Worm (Caenorhabditis elegans) whole organism, early embryonic: ENCODE measurements around the gene C18H7.6.

ENCODE experiments used
- B0310.2 ChIP-seq: sonication (generic microtip); optimal IDR thresholded peaks from 2 replicates; lab custom pipeline; 2016; ENCODE audit warnings: mild to moderate bottlenecking, missing genetic modification characterization, missing compliant biosample characterization
- F13C5.2 ChIP-seq: sonication (generic microtip); optimal IDR thresholded peaks from 2 replicates; lab custom pipeline; 2017; ENCODE audit warnings: mild to moderate bottlenecking, missing genetic modification characterization, inconsistent platforms, missing compliant biosample characterization
- aly-1 ChIP-seq: sonication (generic microtip); optimal IDR thresholded peaks from 2 replicates; lab custom pipeline; 2016; ENCODE audit warnings: missing genetic modification characterization, missing compliant biosample characterization
- ama-1 ChIP-seq: fragments of 150-350 bp; optimal IDR thresholded peaks from 2 replicates; lab custom pipeline; 2014
- ceh-13 ChIP-seq: fragments of 200-800 bp; sonication (Bioruptor generic); optimal IDR thresholded peaks from 2 replicates; lab custom pipeline; 2018; ENCODE audit warnings: mild to moderate bottlenecking, missing genetic modification characterization, missing compliant biosample characterization
- ceh-36 ChIP-seq: sonication (generic microtip); optimal IDR thresholded peaks from 2 replicates; lab custom pipeline; 2016; ENCODE audit warnings: missing genetic modification characterization, inconsistent platforms, missing compliant biosample characterization
- ets-7 ChIP-seq: sonication (generic microtip); optimal IDR thresholded peaks from 2 replicates; lab custom pipeline; 2016; ENCODE audit warnings: missing genotype, missing genetic modification characterization, missing compliant biosample characterization
- flt-1 ChIP-seq: fragments of 200-800 bp; sonication (Bioruptor generic); IDR thresholded peaks from 2 replicates; pipeline ENCODE4 v1.3.6; 2022; ENCODE audit warnings: missing genetic modification characterization, missing compliant biosample characterization
- hmbx-1 ChIP-seq: sonication (generic microtip); optimal IDR thresholded peaks from 2 replicates; lab custom pipeline; 2016; ENCODE audit warnings: mild to moderate bottlenecking, missing genetic modification characterization, missing compliant biosample characterization
- hmg-4 ChIP-seq: fragments of 200-800 bp; sonication (Bioruptor generic); optimal IDR thresholded peaks from 2 replicates; lab custom pipeline; 2018; ENCODE audit warnings: mild to moderate bottlenecking, missing genetic modification characterization, missing compliant biosample characterization
- hnd-1 ChIP-seq: sonication (generic microtip); optimal IDR thresholded peaks from 2 replicates; lab custom pipeline; 2016; ENCODE audit warnings: missing genetic modification characterization, missing compliant biosample characterization
- pes-1 ChIP-seq: fragments of 200-800 bp; sonication (Bioruptor generic); IDR thresholded peaks from 2 replicates; pipeline ENCODE4 v1.3.6; 2022; ENCODE audit warnings: missing genetic modification reagents, missing genetic modification characterization, missing compliant biosample characterization
- scrt-1 ChIP-seq: fragments of 200-800 bp; sonication (Bioruptor generic); IDR thresholded peaks from 2 replicates; pipeline ENCODE4 v1.3.6; 2022; ENCODE audit warnings: missing genetic modification characterization, missing compliant biosample characterization
- sea-1 ChIP-seq: fragments of 200-800 bp; sonication (Bioruptor generic); conservative IDR thresholded peaks from 2 replicates; pipeline ENCODE4 v1.3.6; 2022; ENCODE audit warnings: missing genetic modification characterization, missing compliant biosample characterization
- tbx-11 ChIP-seq: fragments of 200-800 bp; sonication (Bioruptor generic); IDR thresholded peaks from 2 replicates; pipeline ENCODE4 v1.3.6; 2022; ENCODE audit warnings: missing genetic modification characterization, missing compliant biosample characterization
- tbx-37 ChIP-seq: fragments of 200-800 bp; sonication (Bioruptor generic); conservative IDR thresholded peaks from 2 replicates; pipeline ENCODE4 v1.3.6; 2022; ENCODE audit warnings: missing genetic modification reagents, missing genetic modification characterization, missing compliant biosample characterization
- tra-4 ChIP-seq: sonication (generic microtip); optimal IDR thresholded peaks from 2 replicates; lab custom pipeline; 2017; ENCODE audit warnings: missing genetic modification characterization, missing compliant biosample characterization

C18H7.6 gene

DNA sequence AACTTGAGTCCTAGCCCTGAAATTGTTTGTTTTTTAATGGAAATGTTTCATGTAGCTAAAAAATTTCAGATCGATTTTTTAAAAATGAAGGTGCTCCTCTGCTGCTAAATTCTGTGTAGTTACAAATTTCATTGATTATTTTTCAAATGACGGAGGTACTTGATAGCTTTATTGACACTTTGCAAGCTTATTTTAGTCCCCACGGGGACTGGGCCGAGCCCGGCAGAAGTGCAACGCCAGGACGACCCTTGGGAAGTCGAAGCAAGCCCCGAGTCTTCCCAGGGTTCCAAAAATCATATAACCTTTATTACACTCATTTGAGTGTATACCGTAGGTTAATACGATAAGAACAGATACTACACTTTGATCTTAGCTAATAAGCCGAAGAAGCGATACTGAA lies 31.6 kb upstream of the C18H7.6 start:
- TF ChIP-seq B0310.2 (tag; lab: Kevin White, UChicago) (no peak), scrt-1 (no peak), ceh-13 (GFP tag; lab: Kevin White, UChicago) (no peak), ets-7 (no peak), pes-1 (GFP tag; lab: Robert Waterston, UW) (no peak), flt-1 (GFP tag; lab: Robert Waterston, UW) (no peak), ceh-36 (tag; lab: Kevin White, UChicago) (no peak), hmg-4 (GFP tag; lab: Kevin White, UChicago) (no peak), hmbx-1 (tag; lab: Kevin White, UChicago) (no peak), tbx-11 (GFP tag; lab: Robert Waterston, UW) (no peak), F13C5.2 (tag; lab: Kevin White, UChicago) (no peak), ama-1 (no peak), sea-1 (GFP tag; lab: Robert Waterston, UW) (no peak), tra-4 (tag; lab: Kevin White, UChicago) (no peak), tbx-37 (GFP tag; lab: Robert Waterston, UW) (no peak), hnd-1 (no peak), aly-1 (tag; lab: Kevin White, UChicago) (no peak)

DNA sequence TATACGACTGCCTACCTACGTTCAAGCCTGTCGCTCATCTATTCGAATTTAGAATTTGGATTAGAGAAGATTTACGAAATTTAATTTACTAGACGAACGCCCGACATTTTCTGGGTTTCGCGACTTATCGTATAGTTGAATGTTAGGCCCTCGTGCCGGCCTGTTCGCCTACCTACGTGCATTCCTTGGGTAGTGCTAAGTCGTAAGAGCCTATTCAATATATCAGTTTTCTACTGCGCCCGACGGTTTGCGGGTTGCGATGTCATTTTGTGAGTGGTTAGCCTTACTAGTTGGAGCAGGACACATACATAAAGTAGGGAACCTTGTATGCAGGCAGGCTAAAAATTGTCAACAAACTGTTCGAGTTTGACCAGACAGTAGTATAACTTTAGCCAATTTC lies 30.7 kb upstream of the C18H7.6 start:
- TF ChIP-seq hnd-1, result no peak
- TF ChIP-seq sea-1 (GFP tag; lab: Robert Waterston, UW), result no peak
- no peak for TF ChIP-seq F13C5.2 (tag; lab: Kevin White, UChicago)
- no peak for TF ChIP-seq tbx-37 (GFP tag; lab: Robert Waterston, UW)
- TF ChIP-seq ceh-36 (tag; lab: Kevin White, UChicago), result no peak
- TF ChIP-seq hmg-4 (GFP tag; lab: Kevin White, UChicago), result no peak
- TF ChIP-seq tbx-11 (GFP tag; lab: Robert Waterston, UW), result no peak
- no peak for TF ChIP-seq aly-1 (tag; lab: Kevin White, UChicago)
- no peak for TF ChIP-seq tra-4 (tag; lab: Kevin White, UChicago)
- TF ChIP-seq pes-1 (GFP tag; lab: Robert Waterston, UW), result no peak
- TF ChIP-seq flt-1 (GFP tag; lab: Robert Waterston, UW), result no peak
- TF ChIP-seq ama-1, result no peak
- no peak for TF ChIP-seq B0310.2 (tag; lab: Kevin White, UChicago)
- TF ChIP-seq hmbx-1 (tag; lab: Kevin White, UChicago), result no peak
- no peak for TF ChIP-seq ets-7
- TF ChIP-seq ceh-13 (GFP tag; lab: Kevin White, UChicago), result no peak
- TF ChIP-seq scrt-1, result no peak

DNA sequence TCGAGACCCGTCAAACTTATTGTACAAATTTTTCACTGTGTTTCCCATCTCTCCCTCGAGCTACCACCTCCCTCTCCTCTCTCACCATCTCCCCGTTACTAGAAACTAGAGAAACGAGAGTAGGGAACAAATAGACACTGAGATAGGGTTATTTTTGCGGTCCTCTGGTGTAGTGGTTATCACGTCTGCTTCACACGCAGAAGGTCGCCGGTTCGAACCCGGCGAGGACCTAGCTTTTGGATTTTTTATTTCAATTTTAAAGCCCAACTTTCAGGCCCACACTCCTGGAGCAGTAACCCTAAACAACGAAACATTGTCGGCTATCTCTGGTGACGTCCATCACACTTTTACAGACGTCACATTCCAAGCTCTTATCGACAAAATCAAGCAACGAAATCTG lies 28.0 kb upstream of the C18H7.6 start:
- TF ChIP-seq tbx-11 (GFP tag; lab: Robert Waterston, UW) (peak; percentile 83), F13C5.2 (tag; lab: Kevin White, UChicago) (peak; percentile 81), tra-4 (tag; lab: Kevin White, UChicago) (peak; percentile 61), ets-7 (peak; percentile 47), hnd-1 (peak; percentile 62), hmbx-1 (tag; lab: Kevin White, UChicago) (peak; percentile 29), scrt-1 (peak; percentile 85), flt-1 (GFP tag; lab: Robert Waterston, UW) (peak; percentile 86), aly-1 (tag; lab: Kevin White, UChicago) (peak; percentile 76), ama-1 (no peak), sea-1 (GFP tag; lab: Robert Waterston, UW) (peak; percentile 86), ceh-13 (GFP tag; lab: Kevin White, UChicago) (peak; percentile 63), pes-1 (GFP tag; lab: Robert Waterston, UW) (peak; percentile 89), hmg-4 (GFP tag; lab: Kevin White, UChicago) (peak; percentile 61), B0310.2 (tag; lab: Kevin White, UChicago) (peak; percentile 27), tbx-37 (GFP tag; lab: Robert Waterston, UW) (peak; percentile 67), ceh-36 (tag; lab: Kevin White, UChicago) (peak; percentile 46)

DNA sequence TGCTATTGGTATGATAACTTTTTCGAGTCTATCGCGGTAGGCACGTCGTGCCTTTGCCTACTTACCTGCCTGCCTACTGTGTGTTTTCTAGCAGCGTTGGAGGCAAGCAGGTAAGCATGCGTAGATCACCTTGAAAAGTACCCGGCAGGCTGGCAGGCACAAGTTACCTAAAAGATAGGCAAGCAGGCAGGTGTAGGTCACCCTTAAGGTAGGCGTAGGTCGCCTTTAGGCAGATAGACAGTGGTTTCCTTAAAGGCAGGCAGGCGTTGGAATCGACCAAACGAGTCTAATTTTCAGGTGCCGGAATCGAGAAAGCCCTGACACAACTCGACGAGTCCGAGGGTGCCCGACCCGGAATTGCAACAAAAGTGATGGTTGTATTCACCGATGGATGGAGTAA lies 27.5 kb upstream of the C18H7.6 start:
- TF ChIP-seq ceh-36 (tag; lab: Kevin White, UChicago) (no peak), flt-1 (GFP tag; lab: Robert Waterston, UW) (no peak), B0310.2 (tag; lab: Kevin White, UChicago) (no peak), sea-1 (GFP tag; lab: Robert Waterston, UW) (no peak), F13C5.2 (tag; lab: Kevin White, UChicago) (no peak), pes-1 (GFP tag; lab: Robert Waterston, UW) (no peak), scrt-1 (no peak), aly-1 (tag; lab: Kevin White, UChicago) (no peak), ceh-13 (GFP tag; lab: Kevin White, UChicago) (no peak), hmg-4 (GFP tag; lab: Kevin White, UChicago) (no peak), tbx-11 (GFP tag; lab: Robert Waterston, UW) (no peak), hnd-1 (no peak), tbx-37 (GFP tag; lab: Robert Waterston, UW) (no peak), ama-1 (no peak), ets-7 (no peak), hmbx-1 (tag; lab: Kevin White, UChicago) (no peak), tra-4 (tag; lab: Kevin White, UChicago) (no peak)

DNA sequence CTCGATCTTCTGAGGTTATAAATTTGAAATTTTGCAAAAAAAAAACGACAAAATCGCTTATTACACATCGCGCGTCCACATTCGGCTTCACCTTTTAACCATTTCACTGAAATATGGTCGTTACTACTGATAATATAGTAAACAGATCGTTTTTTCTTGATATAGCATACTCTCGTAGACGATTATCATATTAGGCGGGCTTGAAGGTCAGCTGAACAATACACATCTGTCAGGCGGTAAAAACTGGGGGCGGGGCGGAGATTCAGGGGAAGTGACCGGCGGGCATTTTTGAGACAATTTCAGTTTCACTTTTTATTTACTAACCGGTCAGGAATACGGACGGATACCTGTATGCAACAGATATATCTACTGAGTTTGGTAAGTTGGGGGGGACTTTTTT lies 23.0 kb upstream of the C18H7.6 start, which contains the start of gene C18H7.1:
Gene C18H7.1 (plus strand): TSS at position 301 of the 400 bp plus-strand sequence.
- TF ChIP-seq ama-1 (no peak), scrt-1 (no peak), B0310.2 (tag; lab: Kevin White, UChicago) (no peak), F13C5.2 (tag; lab: Kevin White, UChicago) (no peak), sea-1 (GFP tag; lab: Robert Waterston, UW) (no peak), ets-7 (no peak), tbx-37 (GFP tag; lab: Robert Waterston, UW) (no peak), hmg-4 (GFP tag; lab: Kevin White, UChicago) (no peak)

DNA sequence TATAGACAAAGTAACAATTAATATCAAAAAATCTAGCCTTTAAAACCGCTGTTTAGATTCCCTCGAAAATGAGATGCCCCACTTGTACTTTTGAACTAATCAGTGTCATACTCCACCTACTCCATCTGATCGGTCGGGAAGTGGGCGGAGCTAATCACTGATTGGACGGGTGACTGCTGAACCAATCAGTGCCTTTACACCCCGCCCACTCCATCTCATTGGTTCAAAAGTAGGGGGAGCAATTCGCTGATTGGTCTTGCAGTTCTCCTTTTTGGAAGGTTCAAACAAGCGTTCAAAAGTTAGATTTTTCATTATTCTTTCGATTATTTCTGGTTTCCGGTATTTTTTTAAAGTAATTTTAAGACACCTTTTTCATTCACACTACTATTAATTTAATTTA lies 20.9 kb upstream of the C18H7.6 start:
- TF ChIP-seq F13C5.2 (tag; lab: Kevin White, UChicago), result no peak
- no peak for TF ChIP-seq ceh-13 (GFP tag; lab: Kevin White, UChicago)
- TF ChIP-seq aly-1 (tag; lab: Kevin White, UChicago), result no peak
- no peak for TF ChIP-seq tbx-11 (GFP tag; lab: Robert Waterston, UW)
- TF ChIP-seq tra-4 (tag; lab: Kevin White, UChicago), result no peak
- no peak for TF ChIP-seq scrt-1
- TF ChIP-seq ama-1, result no peak
- TF ChIP-seq ceh-36 (tag; lab: Kevin White, UChicago), result no peak
- TF ChIP-seq ets-7, result no peak
- no peak for TF ChIP-seq pes-1 (GFP tag; lab: Robert Waterston, UW)
- TF ChIP-seq sea-1 (GFP tag; lab: Robert Waterston, UW), result no peak
- no peak for TF ChIP-seq hnd-1
- TF ChIP-seq flt-1 (GFP tag; lab: Robert Waterston, UW), result no peak
- no peak for TF ChIP-seq tbx-37 (GFP tag; lab: Robert Waterston, UW)
- no peak for TF ChIP-seq hmbx-1 (tag; lab: Kevin White, UChicago)
- no peak for TF ChIP-seq hmg-4 (GFP tag; lab: Kevin White, UChicago)
- TF ChIP-seq B0310.2 (tag; lab: Kevin White, UChicago), result no peak
